Fruit fly (Drosophila melanogaster): ENCODE measurements around the gene Arl1.
A peak's percentile ranks its signal among the peaks of the same experiment; 100 is the strongest.

Gene Arl1

dm6 chr3L:15999358-16000005 is 16.5 kb downstream of the Arl1 start (continued):
- TF ChIP-seq Atf6 (GFP tag; IDR thresholded peaks at IDR 0.05) (peak; percentile 87), Oaz (GFP tag; IDR thresholded peaks at IDR 0.05) (no peak), ro (GFP tag; IDR thresholded peaks at IDR 0.05) (no peak), CG11504 (tag; optimal IDR thresholded peaks at IDR 0.05) (no peak), dm (GFP tag; optimal IDR thresholded peaks at IDR 0.05) (no peak), CG18476 (GFP tag; optimal IDR thresholded peaks at IDR 0.05) (peak; percentile 41), chn (GFP tag; optimal IDR thresholded peaks at IDR 0.05) (no peak), CG14014 (GFP tag; IDR thresholded peaks at IDR 0.05) (peak; percentile 65), CG2889 (GFP tag; IDR thresholded peaks at IDR 0.05) (0 out of 3 replicates have a peak, but pooled peaks have one; percentile 35), Neu2 (GFP tag; optimal IDR thresholded peaks at IDR 0.05; ENCODE audit: borderline replicate concordance) (no peak), Optix (GFP tag; IDR thresholded peaks at IDR 0.05) (no peak), CG11560 (tag; IDR thresholded peaks at IDR 0.05) (no peak), CG6854 (GFP tag; optimal IDR thresholded peaks at IDR 0.05) (no peak), CG17361 (GFP tag; IDR thresholded peaks at IDR 0.05) (peak; percentile 44; the same call in 1 of the 3 replicates), jing (GFP tag; optimal IDR thresholded peaks at IDR 0.05) (no peak), H2.0 (GFP tag; IDR thresholded peaks at IDR 0.05) (0 out of 2 replicates have a peak, but pooled peaks have one; percentile 10), vnd (GFP tag; IDR thresholded peaks at IDR 0.05; ENCODE audit: partially characterized antibody) (no peak), fd102C (GFP tag; optimal IDR thresholded peaks at IDR 0.05) (no peak), CG7556 (GFP tag; optimal IDR thresholded peaks at IDR 0.05) (peak; percentile 63), Chrac-16 (GFP tag; optimal IDR thresholded peaks at IDR 0.05) (no peak), CG4730 (GFP tag; IDR thresholded peaks at IDR 0.05) (no peak), ind (GFP tag; optimal IDR thresholded peaks at IDR 0.05) (peak; percentile 26), ac (GFP tag; optimal IDR thresholded peaks at IDR 0.05) (no peak), CG32772 (GFP tag; IDR thresholded peaks at IDR 0.05) (peak; percentile 45), Lim3 (GFP tag; IDR thresholded peaks at IDR 0.05) (no peak), exex (tag; optimal IDR thresholded peaks at IDR 0.05) (peak; percentile 97), Blimp-1 (GFP tag; optimal IDR thresholded peaks at IDR 0.05) (no peak), Doc3 (GFP tag; IDR thresholded peaks at IDR 0.05; ENCODE audit: partially characterized antibody) (no peak), Gug (GFP tag; IDR thresholded peaks at IDR 0.05) (0 out of 4 replicates have a peak, but pooled peaks have one; percentile 2), da (GFP tag; optimal IDR thresholded peaks at IDR 0.05) (no peak), rib (GFP tag; IDR thresholded peaks at IDR 0.05) (no peak; the same call in 1 of the 2 replicates), nerfin-2 (GFP tag; IDR thresholded peaks at IDR 0.05; ENCODE audit: partially characterized antibody) (no peak), CG2199 (GFP tag; IDR thresholded peaks at IDR 0.05) (0 out of 3 replicates have a peak, but pooled peaks have one; percentile 24), CG7745 (tag; optimal IDR thresholded peaks at IDR 0.05) (peak; percentile 63), NK7.1 (GFP tag; optimal IDR thresholded peaks at IDR 0.05) (no peak), CG4854 (GFP tag; optimal IDR thresholded peaks at IDR 0.05) (peak; percentile 14), aop (GFP tag; IDR thresholded peaks at IDR 0.05) (no peak), CG9817 (tag; optimal IDR thresholded peaks at IDR 0.05) (peak; percentile 49), Nf-YA (GFP tag; IDR thresholded peaks at IDR 0.05) (no peak), pfk (GFP tag; optimal IDR thresholded peaks at IDR 0.05) (peak; percentile 35), pzg (GFP tag; optimal IDR thresholded peaks at IDR 0.05) (no peak), sob (GFP tag; IDR thresholded peaks at IDR 0.05) (peak; percentile 67), cg (GFP tag; optimal IDR thresholded peaks at IDR 0.05) (peak; percentile 14), CG6272 (GFP tag; IDR thresholded peaks at IDR 0.05) (no peak), CG15011 (GFP tag; optimal IDR thresholded peaks at IDR 0.05) (no peak), CG42726 (GFP tag; IDR thresholded peaks at IDR 0.05; ENCODE audit: partially characterized antibody) (no peak), CG15514 (GFP tag; optimal IDR thresholded peaks at IDR 0.05) (peak; percentile 51), CG10321 (GFP tag; IDR thresholded peaks at IDR 0.05) (no peak), CG17385 (GFP tag; optimal IDR thresholded peaks at IDR 0.05) (peak; percentile 56), Ptx1 (GFP tag; IDR thresholded peaks at IDR 0.05) (no peak; the same call in none of the 2 replicates)
